Worm (Caenorhabditis elegans): ENCODE data around the gene lev-1.

Gene lev-1

DNA sequence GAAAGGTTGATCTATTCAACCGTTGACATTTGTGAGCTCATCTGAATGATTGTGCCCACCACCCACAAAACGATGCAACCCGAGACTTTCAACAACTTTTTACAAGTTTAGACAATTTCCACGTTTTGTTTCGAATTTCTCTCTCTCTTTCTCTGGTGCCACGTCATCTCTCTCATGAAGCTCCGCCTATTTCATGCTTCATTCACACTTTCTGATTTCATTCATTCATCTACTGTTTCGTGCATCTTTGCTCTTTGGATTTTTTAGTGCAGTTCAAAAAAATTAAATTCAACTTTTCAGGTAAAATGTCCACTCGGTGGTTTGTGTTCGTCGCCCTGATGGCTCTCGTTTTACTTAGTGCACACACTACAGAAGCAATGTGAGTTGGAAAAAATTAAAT, 29.9 kb downstream of the lev-1 start, which contains the start of gene nlp-79:
Gene nlp-79, plus strand, starts transcription at position 301 of the 400 bp plus-strand sequence.
- TF ChIP-seq tbx-11 (GFP tag; IDR thresholded peaks at IDR 0.05) (no peak), aly-1 (tag; optimal IDR thresholded peaks at IDR 0.05) (no peak), tra-4 (tag; optimal IDR thresholded peaks at IDR 0.05) (no peak)

DNA sequence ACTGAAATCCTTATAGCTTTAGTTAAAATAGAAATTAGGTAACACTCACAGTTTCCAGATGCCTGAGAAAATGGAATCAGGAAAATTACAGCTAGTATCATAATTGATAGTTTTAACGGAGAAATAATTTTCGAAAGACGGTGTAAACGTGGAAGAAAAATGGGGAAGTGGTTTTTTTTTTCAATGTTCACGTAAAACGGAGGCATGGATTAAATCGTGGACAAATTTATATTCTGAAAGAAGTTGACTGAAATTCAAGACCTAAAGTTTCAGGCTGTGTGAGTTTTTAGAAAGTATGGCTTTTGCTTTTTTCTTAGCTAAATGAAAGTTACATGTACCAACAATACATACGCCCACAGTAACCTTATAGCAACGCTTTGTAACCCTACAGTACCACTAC, 36.9 kb downstream of the lev-1 start, which contains the start of gene spe-43:
Gene spe-43, minus strand, starts transcription at position 101 of the 400 bp plus-strand sequence.
- TF ChIP-seq tra-4 (tag; optimal IDR thresholded peaks at IDR 0.05), result no peak
- no peak for TF ChIP-seq scrt-1 (GFP tag; IDR thresholded peaks at IDR 0.05)
- no peak for TF ChIP-seq sea-1 (GFP tag; conservative IDR thresholded peaks at IDR 0.05)
- no peak for TF ChIP-seq ceh-36 (tag; optimal IDR thresholded peaks at IDR 0.05)
- no peak for TF ChIP-seq ama-1 (optimal IDR thresholded peaks at IDR 0.05)
- no peak for TF ChIP-seq pes-1 (GFP tag; IDR thresholded peaks at IDR 0.05)
- no peak for TF ChIP-seq tbx-37 (GFP tag; conservative IDR thresholded peaks at IDR 0.05)
- TF ChIP-seq aly-1 (tag; optimal IDR thresholded peaks at IDR 0.05), result no peak
- no peak for TF ChIP-seq hmbx-1 (tag; optimal IDR thresholded peaks at IDR 0.05)
- TF ChIP-seq hnd-1 (tag; optimal IDR thresholded peaks at IDR 0.05), result no peak
- TF ChIP-seq ets-7 (tag; optimal IDR thresholded peaks at IDR 0.05), result no peak
- TF ChIP-seq hmg-4 (GFP tag; optimal IDR thresholded peaks at IDR 0.05), result no peak

- TF ChIP-seq tbx-37 (GFP tag; conservative IDR thresholded peaks at IDR 0.05) (0 out of 2 replicates have a peak, but pooled peaks have one; percentile 27), sea-1 (GFP tag; conservative IDR thresholded peaks at IDR 0.05) (peak; percentile 73; the same call in 1 of the 2 replicates), pes-1 (GFP tag; IDR thresholded peaks at IDR 0.05) (peak; percentile 73), scrt-1 (GFP tag; IDR thresholded peaks at IDR 0.05) (peak; percentile 76), flt-1 (GFP tag; IDR thresholded peaks at IDR 0.05) (peak; percentile 71)
These were observed 38.4 kb downstream of the lev-1 start for ce11 chrIV:13140792-13141191.

DNA sequence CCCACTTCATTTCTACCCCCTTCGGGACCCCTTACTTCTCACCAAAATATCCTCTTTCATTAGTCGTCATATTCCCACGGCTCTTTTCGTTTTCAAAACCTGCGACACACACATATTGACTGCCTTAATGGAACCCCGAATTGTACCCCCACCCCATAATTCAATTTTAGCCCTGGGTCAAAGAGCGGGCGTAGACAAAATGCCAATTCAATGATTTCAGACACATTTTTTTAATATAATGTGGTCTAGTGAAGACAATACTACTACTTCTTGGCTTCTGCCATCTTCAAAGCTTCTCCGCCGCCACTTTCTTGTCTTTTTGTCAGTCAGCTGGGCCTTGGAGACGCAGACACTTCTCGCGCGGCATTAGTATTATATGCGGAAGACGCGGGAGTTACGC, 51.5 kb downstream of the lev-1 start:
- no peak for TF ChIP-seq tra-4 (tag; optimal IDR thresholded peaks at IDR 0.05)
- TF ChIP-seq ceh-13 (GFP tag; optimal IDR thresholded peaks at IDR 0.05), result no peak
- no peak for TF ChIP-seq tbx-37 (GFP tag; conservative IDR thresholded peaks at IDR 0.05)
- no peak for TF ChIP-seq B0310.2 (tag; optimal IDR thresholded peaks at IDR 0.05)
- TF ChIP-seq F13C5.2 (tag; optimal IDR thresholded peaks at IDR 0.05), result no peak
- TF ChIP-seq aly-1 (tag; optimal IDR thresholded peaks at IDR 0.05), result no peak
- no peak for TF ChIP-seq scrt-1 (GFP tag; IDR thresholded peaks at IDR 0.05)
- no peak for TF ChIP-seq tbx-11 (GFP tag; IDR thresholded peaks at IDR 0.05)
- no peak for TF ChIP-seq hmg-4 (GFP tag; optimal IDR thresholded peaks at IDR 0.05)
- no peak for TF ChIP-seq hmbx-1 (tag; optimal IDR thresholded peaks at IDR 0.05)
- no peak for TF ChIP-seq sea-1 (GFP tag; conservative IDR thresholded peaks at IDR 0.05)
- no peak for TF ChIP-seq flt-1 (GFP tag; IDR thresholded peaks at IDR 0.05)
- no peak for TF ChIP-seq pes-1 (GFP tag; IDR thresholded peaks at IDR 0.05)
- no peak for TF ChIP-seq ama-1 (optimal IDR thresholded peaks at IDR 0.05)
- TF ChIP-seq ets-7 (tag; optimal IDR thresholded peaks at IDR 0.05), result no peak
- no peak for TF ChIP-seq ceh-36 (tag; optimal IDR thresholded peaks at IDR 0.05)
- TF ChIP-seq hnd-1 (tag; optimal IDR thresholded peaks at IDR 0.05), result no peak

- TF ChIP-seq pes-1 (GFP tag; IDR thresholded peaks at IDR 0.05), result no peak
- TF ChIP-seq hnd-1 (tag; optimal IDR thresholded peaks at IDR 0.05), result no peak
- no peak for TF ChIP-seq ceh-13 (GFP tag; optimal IDR thresholded peaks at IDR 0.05)
- no peak for TF ChIP-seq F13C5.2 (tag; optimal IDR thresholded peaks at IDR 0.05)
- no peak for TF ChIP-seq tbx-37 (GFP tag; conservative IDR thresholded peaks at IDR 0.05)
- TF ChIP-seq flt-1 (GFP tag; IDR thresholded peaks at IDR 0.05), result no peak
- no peak for TF ChIP-seq ceh-36 (tag; optimal IDR thresholded peaks at IDR 0.05)
- no peak for TF ChIP-seq hmg-4 (GFP tag; optimal IDR thresholded peaks at IDR 0.05)
- TF ChIP-seq hmbx-1 (tag; optimal IDR thresholded peaks at IDR 0.05), result no peak
- no peak for TF ChIP-seq tra-4 (tag; optimal IDR thresholded peaks at IDR 0.05)
- no peak for TF ChIP-seq scrt-1 (GFP tag; IDR thresholded peaks at IDR 0.05)
- no peak for TF ChIP-seq ama-1 (optimal IDR thresholded peaks at IDR 0.05)
- no peak for TF ChIP-seq sea-1 (GFP tag; conservative IDR thresholded peaks at IDR 0.05)
- no peak for TF ChIP-seq tbx-11 (GFP tag; IDR thresholded peaks at IDR 0.05)
- no peak for TF ChIP-seq aly-1 (tag; optimal IDR thresholded peaks at IDR 0.05)
These were observed 53.2 kb downstream of the lev-1 start for ce11 chrIV:13125999-13126398.
